Worm (Caenorhabditis elegans): Measurements from ENCODE around the gene nhr-170.

ce11 chrV:18837125-18837524, 36.5 kb upstream of the nhr-170 start, which contains the start of gene cyp-33D3:
- TF ChIP-seq jun-1 (tag; optimal IDR thresholded peaks at IDR 0.05), result no peak
- TF ChIP-seq nhr-11 (tag; optimal IDR thresholded peaks at IDR 0.05), result no peak
- TF ChIP-seq zfp-3 (GFP tag; conservative IDR thresholded peaks at IDR 0.05), result no peak
- TF ChIP-seq zip-11 (GFP tag; IDR thresholded peaks at IDR 0.05), result no peak
- TF ChIP-seq ama-1 (optimal IDR thresholded peaks at IDR 0.05), result no peak
- TF ChIP-seq Y105C5A.15 (GFP tag; IDR thresholded peaks at IDR 0.05), result no peak
- no peak for TF ChIP-seq ceh-82 (tag; optimal IDR thresholded peaks at IDR 0.05)
- TF ChIP-seq egl-43 (GFP tag; IDR thresholded peaks at IDR 0.05), result no peak
- no peak for TF ChIP-seq Y48G9A.11 (GFP tag; IDR thresholded peaks at IDR 0.05)
- no peak for TF ChIP-seq zag-1 (tag; optimal IDR thresholded peaks at IDR 0.05)
